Fruit fly (Drosophila melanogaster) whole organism, embryonic: ENCODE data around the gene CG6149.

Experiments used
- Bgb ChIP-seq: fragments of 200-800 bp; sonication (Bioruptor generic); IDR thresholded peaks from 2 replicates; pipeline ENCODE4 v1.3.6; 2022; ENCODE audit warnings: missing biosample characterization, missing genetic modification characterization; ENCODE audit not compliant: partially characterized antibody
- Bteb2 ChIP-seq: fragments of 200-800 bp; sonication (Bioruptor generic); optimal IDR thresholded peaks from 2 replicates; lab custom pipeline; 2016; ENCODE audit warnings: missing biosample characterization, missing genetic modification characterization
- CG10366 ChIP-seq: fragments of 200-800 bp; sonication (Bioruptor generic); IDR thresholded peaks from 2 replicates; pipeline ENCODE4 v1.3.6; 2022; ENCODE audit warnings: missing biosample characterization, missing genetic modification characterization
- CG11696 ChIP-seq: fragments of 200-800 bp; sonication (Bioruptor generic); IDR thresholded peaks from 2 replicates; pipeline ENCODE4 v1.3.6; 2022; ENCODE audit warnings: missing biosample characterization, missing genetic modification characterization
- CG12299 ChIP-seq: fragments of 200-800 bp; sonication (Bioruptor generic); optimal IDR thresholded peaks from 2 replicates; lab custom pipeline; 2018; ENCODE audit warnings: missing biosample characterization, mild to moderate bottlenecking, missing genetic modification characterization
- CG12659 ChIP-seq: fragments of 200-800 bp; sonication (Bioruptor generic); optimal IDR thresholded peaks from 3 replicates; lab custom pipeline; 2017; ENCODE audit warnings: mild to moderate bottlenecking, missing biosample characterization, missing genetic modification reagents, missing genetic modification characterization
- CG15514 ChIP-seq: fragments of 200-800 bp; sonication (Bioruptor generic); optimal IDR thresholded peaks from 3 replicates; lab custom pipeline; 2017; ENCODE audit warnings: missing biosample characterization, missing genetic modification characterization, mild to moderate bottlenecking, moderate library complexity, missing genetic modification reagents
- CG15601 ChIP-seq: fragments of 200-800 bp; sonication (Bioruptor generic); optimal IDR thresholded peaks from 3 replicates; lab custom pipeline; 2019; ENCODE audit warnings: missing biosample characterization, mild to moderate bottlenecking, missing genetic modification characterization, moderate library complexity
- CG17385 ChIP-seq: fragments of 200-800 bp; sonication (Bioruptor generic); optimal IDR thresholded peaks from 3 replicates; lab custom pipeline; 2018; ENCODE audit warnings: missing biosample characterization, mild to moderate bottlenecking, missing genetic modification characterization
- CG18599 ChIP-seq: fragments of 200-800 bp; sonication (Bioruptor generic); optimal IDR thresholded peaks from 3 replicates; lab custom pipeline; 2017; ENCODE audit warnings: missing biosample characterization, missing genetic modification characterization, mild to moderate bottlenecking, moderate library complexity, missing genetic modification reagents
- CG2678 ChIP-seq: fragments of 200-800 bp; sonication (Bioruptor generic); optimal IDR thresholded peaks from 3 replicates; lab custom pipeline; 2019; ENCODE audit warnings: missing biosample characterization, mild to moderate bottlenecking, missing genetic modification characterization, moderate library complexity
- CG3065 ChIP-seq: fragments of 200-800 bp; sonication (Bioruptor generic); optimal IDR thresholded peaks from 2 replicates; lab custom pipeline; 2016; ENCODE audit warnings: missing biosample characterization, missing genetic modification characterization
- CG34376 ChIP-seq: fragments of 200-800 bp; sonication (Bioruptor generic); optimal IDR thresholded peaks from 2 replicates; lab custom pipeline; 2018; ENCODE audit warnings: missing biosample characterization, mild to moderate bottlenecking, missing genetic modification characterization
- CG34422 ChIP-seq: fragments of 200-800 bp; sonication (Bioruptor generic); IDR thresholded peaks from 3 replicates; pipeline ENCODE4 v1.3.6; 2022; ENCODE audit warnings: missing biosample characterization, missing genetic modification characterization
- CG7357 ChIP-seq: fragments of 200-800 bp; sonication (Bioruptor generic); IDR thresholded peaks from 3 replicates; pipeline ENCODE4 v1.3.6; 2022; ENCODE audit warnings: missing biosample characterization, missing genetic modification characterization
- CG7556 ChIP-seq: fragments of 200-800 bp; sonication (Bioruptor generic); optimal IDR thresholded peaks from 2 replicates; lab custom pipeline; 2017; ENCODE audit warnings: missing biosample characterization, mild to moderate bottlenecking, missing genetic modification characterization
- CG8089 ChIP-seq: fragments of 200-800 bp; sonication (Bioruptor generic); optimal IDR thresholded peaks from 3 replicates; lab custom pipeline; 2016; ENCODE audit warnings: missing biosample characterization, missing genetic modification characterization
- CG8290 ChIP-seq, 3 experiments: fragments of 200-800 bp; sonication (Bioruptor generic); optimal IDR thresholded peaks; 2 replicates each; lab custom pipeline; 2016 to 2019; ENCODE audit warnings: missing biosample characterization in 3 of 3, missing genetic modification characterization in 3 of 3, mild to moderate bottlenecking in 2 of 3, moderate library complexity in 1 of 3
- CG8359 ChIP-seq: fragments of 200-800 bp; sonication (Bioruptor generic); optimal IDR thresholded peaks from 2 replicates; lab custom pipeline; 2017; ENCODE audit warnings: missing biosample characterization, mild to moderate bottlenecking, missing genetic modification characterization, borderline replicate concordance
- CG8765 ChIP-seq: fragments of 200-800 bp; sonication (Bioruptor generic); IDR thresholded peaks from 2 replicates; pipeline ENCODE4 v1.3.6; 2022; ENCODE audit warnings: missing biosample characterization, missing genetic modification characterization
- CrebB ChIP-seq: fragments of 200-800 bp; sonication (Bioruptor generic); optimal IDR thresholded peaks from 3 replicates; lab custom pipeline; 2018; ENCODE audit warnings: missing biosample characterization, mild to moderate bottlenecking, missing genetic modification characterization
- Dip3 ChIP-seq: fragments of 200-800 bp; sonication (Bioruptor generic); optimal IDR thresholded peaks from 3 replicates; lab custom pipeline; 2016; ENCODE audit warnings: missing biosample characterization, missing genetic modification characterization
- Ets97D ChIP-seq: fragments of 200-800 bp; sonication (Bioruptor generic); optimal IDR thresholded peaks from 3 replicates; lab custom pipeline; 2016; ENCODE audit warnings: missing biosample characterization, missing genetic modification characterization
- Gug ChIP-seq: fragments of 200-800 bp; sonication (Bioruptor generic); IDR thresholded peaks from 4 replicates; pipeline ENCODE4 v1.3.6; 2022; ENCODE audit warnings: missing biosample characterization, missing genetic modification characterization
- Hand ChIP-seq: fragments of 200-800 bp; sonication (Bioruptor generic); optimal IDR thresholded peaks from 2 replicates; lab custom pipeline; 2017; ENCODE audit warnings: mild to moderate bottlenecking, missing biosample characterization, missing genetic modification reagents, missing genetic modification characterization
- Jarid2 ChIP-seq: fragments of 200-800 bp; sonication (Bioruptor generic); optimal IDR thresholded peaks from 3 replicates; lab custom pipeline; 2017; ENCODE audit warnings: mild to moderate bottlenecking, missing biosample characterization, missing genetic modification reagents, missing genetic modification characterization
- Kr ChIP-seq: fragments of 200-800 bp; sonication (Bioruptor generic); optimal IDR thresholded peaks from 2 replicates; lab custom pipeline; 2017; ENCODE audit warnings: missing biosample characterization, mild to moderate bottlenecking, missing genetic modification characterization
- Lim3 ChIP-seq: fragments of 200-800 bp; sonication (Bioruptor generic); IDR thresholded peaks from 2 replicates; pipeline ENCODE4 v1.3.6; 2022; ENCODE audit warnings: missing biosample characterization, missing genetic modification characterization
- NC2α ChIP-seq: fragments of 200-800 bp; sonication (Bioruptor generic); optimal IDR thresholded peaks from 2 replicates; lab custom pipeline; 2016; ENCODE audit warnings: missing biosample characterization, missing genetic modification characterization
- Ravus ChIP-seq: fragments of 200-800 bp; sonication (Bioruptor generic); IDR thresholded peaks from 2 replicates; pipeline ENCODE4 v1.3.6; 2022; ENCODE audit warnings: missing biosample characterization, missing genetic modification characterization
- Sox102F ChIP-seq: fragments of 200-800 bp; sonication (Bioruptor generic); optimal IDR thresholded peaks from 2 replicates; lab custom pipeline; 2018; ENCODE audit warnings: missing biosample characterization, mild to moderate bottlenecking, missing genetic modification characterization, moderate library complexity
- Sry-β ChIP-seq: fragments of 200-800 bp; sonication (Bioruptor generic); optimal IDR thresholded peaks from 2 replicates; lab custom pipeline; 2018; ENCODE audit warnings: missing biosample characterization, mild to moderate bottlenecking, missing genetic modification characterization, moderate library complexity
- abd-A ChIP-seq: fragments of 200-800 bp; sonication (Bioruptor generic); optimal IDR thresholded peaks from 3 replicates; lab custom pipeline; 2019; ENCODE audit warnings: missing biosample characterization, mild to moderate bottlenecking, missing genetic modification characterization, moderate library complexity
- ac ChIP-seq: fragments of 200-800 bp; sonication (Bioruptor generic); optimal IDR thresholded peaks from 3 replicates; lab custom pipeline; 2017; ENCODE audit warnings: missing biosample characterization, mild to moderate bottlenecking, missing genetic modification characterization
- amos ChIP-seq: fragments of 200-800 bp; sonication (Bioruptor generic); IDR thresholded peaks from 2 replicates; pipeline ENCODE4 v1.3.6; 2022; ENCODE audit warnings: missing biosample characterization, missing genetic modification characterization; ENCODE audit not compliant: partially characterized antibody
- aop ChIP-seq: fragments of 200-800 bp; sonication (Bioruptor generic); IDR thresholded peaks from 2 replicates; pipeline ENCODE4 v1.3.6; 2022; ENCODE audit warnings: missing biosample characterization, missing genetic modification characterization
- btn ChIP-seq: fragments of 200-800 bp; sonication (Bioruptor generic); optimal IDR thresholded peaks from 2 replicates; lab custom pipeline; 2016; ENCODE audit warnings: missing biosample characterization, missing genetic modification characterization
- caup ChIP-seq: fragments of 200-800 bp; sonication (Bioruptor generic); optimal IDR thresholded peaks from 3 replicates; lab custom pipeline; 2017; ENCODE audit warnings: missing biosample characterization, mild to moderate bottlenecking, missing genetic modification characterization, moderate library complexity; ENCODE audit not compliant: severe bottlenecking
- chn ChIP-seq: fragments of 200-800 bp; sonication (Bioruptor generic); optimal IDR thresholded peaks from 2 replicates; lab custom pipeline; 2016; ENCODE audit warnings: missing biosample characterization, missing genetic modification characterization
- grn ChIP-seq: fragments of 200-800 bp; sonication (Bioruptor generic); optimal IDR thresholded peaks from 3 replicates; lab custom pipeline; 2017; ENCODE audit warnings: missing biosample characterization, missing genetic modification characterization
- gt ChIP-seq: fragments of 200-800 bp; sonication (Bioruptor generic); IDR thresholded peaks from 2 replicates; pipeline ENCODE4 v1.3.6; 2022; ENCODE audit warnings: missing biosample characterization, missing genetic modification characterization
- jigr1 ChIP-seq: fragments of 200-800 bp; sonication (Bioruptor generic); IDR thresholded peaks from 3 replicates; pipeline ENCODE4 v1.3.6; 2022; ENCODE audit warnings: missing biosample characterization, missing genetic modification characterization
- mam ChIP-seq: fragments of 200-800 bp; sonication (Bioruptor generic); optimal IDR thresholded peaks from 3 replicates; lab custom pipeline; 2016; ENCODE audit warnings: missing biosample characterization, missing genetic modification characterization
- run ChIP-seq: fragments of 200-800 bp; sonication (Bioruptor generic); optimal IDR thresholded peaks from 3 replicates; lab custom pipeline; 2018; ENCODE audit warnings: missing biosample characterization, mild to moderate bottlenecking, missing genetic modification characterization
- sug ChIP-seq: fragments of 200-800 bp; optimal IDR thresholded peaks from 2 replicates; lab custom pipeline; 2019; ENCODE audit warnings: missing biosample characterization, mild to moderate bottlenecking, missing genetic modification characterization, moderate library complexity
- tio ChIP-seq: fragments of 200-800 bp; sonication (Bioruptor generic); optimal IDR thresholded peaks from 2 replicates; lab custom pipeline; 2017; ENCODE audit warnings: missing biosample characterization, missing genetic modification characterization, inconsistent platforms
- toy ChIP-seq: fragments of 200-800 bp; sonication (Bioruptor generic); IDR thresholded peaks from 2 replicates; pipeline ENCODE4 v1.3.6; 2022; ENCODE audit warnings: missing biosample characterization, missing genetic modification characterization
- twi ChIP-seq: fragments of 200-800 bp; optimal IDR thresholded peaks from 2 replicates; lab custom pipeline; 2019; ENCODE audit warnings: missing biosample characterization, mild to moderate bottlenecking, missing genetic modification characterization, moderate library complexity
- wek ChIP-seq: fragments of 200-800 bp; sonication (Bioruptor generic); optimal IDR thresholded peaks from 3 replicates; lab custom pipeline; 2018; ENCODE audit warnings: missing biosample characterization, mild to moderate bottlenecking, missing genetic modification characterization, moderate library complexity
- z ChIP-seq: fragments of 200-800 bp; sonication (Bioruptor generic); IDR thresholded peaks from 3 replicates; pipeline ENCODE4 v1.3.6; 2022; ENCODE audit warnings: missing biosample characterization, missing genetic modification characterization

Gene CG6149

DNA sequence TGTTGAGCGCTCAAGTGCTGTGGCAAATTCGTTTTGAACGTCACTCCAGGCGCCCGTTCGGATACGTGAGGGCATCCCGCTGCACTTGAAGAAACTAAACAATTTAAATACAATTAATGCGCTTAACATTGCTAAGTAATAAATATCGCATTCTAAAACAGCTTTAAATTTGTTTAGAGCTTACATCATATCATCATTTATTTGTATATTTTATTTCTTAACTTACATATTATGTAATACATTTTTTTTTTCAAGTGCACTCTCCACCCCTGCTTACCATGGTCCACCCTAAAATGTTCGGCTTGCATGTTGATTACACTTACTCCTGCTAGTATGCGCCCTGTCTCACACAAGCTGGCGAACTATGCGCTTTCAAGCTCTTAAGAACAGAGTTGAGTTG is 19.9 kb downstream of the CG6149 start (continued):
- TF ChIP-seq CG18599 (peak; percentile 52), Dip3 (GFP tag; lab: Kevin White, UChicago) (no peak), CG7556 (peak; percentile 75), Sox102F (GFP tag; lab: Kevin White, UChicago) (peak; percentile 74), sug (tag; lab: Kevin White, UChicago) (no peak), CG8765 (GFP tag; lab: Robert Waterston, UW) (peak; percentile 77), Ravus (GFP tag; lab: Robert Waterston, UW) (no peak), CG10366 (GFP tag; lab: Robert Waterston, UW) (peak; percentile 64), CG12659 (GFP tag; lab: Kevin White, UChicago) (peak; percentile 54), CG11696 (GFP tag; lab: Robert Waterston, UW) (peak; percentile 45; the same call in 1 of the 2 replicates), ac (GFP tag; lab: Kevin White, UChicago) (peak; percentile 66), CG17385 (GFP tag; lab: Kevin White, UChicago) (peak; percentile 58), CG7357 (peak; percentile 53; the same call in 1 of the 3 replicates), Ets97D (GFP tag; lab: Kevin White, UChicago) (no peak), Bgb (GFP tag; lab: Robert Waterston, UW) (no peak), CG34422 (peak; percentile 70), run (tag; lab: Kevin White, UChicago) (peak; percentile 51), Sry-β (GFP tag; lab: Kevin White, UChicago) (no peak), z (peak; percentile 68; the same call in 1 of the 3 replicates), mam (GFP tag; lab: Kevin White, UChicago) (no peak), grn (no peak), Jarid2 (GFP tag; lab: Kevin White, UChicago) (peak; percentile 35), CG34376 (GFP tag; lab: Kevin White, UChicago) (no peak), CG3065 (no peak), wek (GFP tag; lab: Kevin White, UChicago) (peak; percentile 1), gt (GFP tag; lab: Robert Waterston, UW) (peak; percentile 47; the same call in 1 of the 2 replicates), aop (GFP tag; lab: Robert Waterston, UW) (no peak), Hand (GFP tag; lab: Kevin White, UChicago) (no peak), CG8089 (GFP tag; lab: Kevin White, UChicago) (peak; percentile 56), amos (GFP tag; lab: Robert Waterston, UW) (no peak), chn (GFP tag; lab: Kevin White, UChicago) (peak; percentile 53), CG15601 (tag; lab: Kevin White, UChicago) (peak; percentile 70), Bteb2 (GFP tag; lab: Kevin White, UChicago) (peak; percentile 21), CG8359 (GFP tag; lab: Kevin White, UChicago) (peak; percentile 40), CG2678 (no peak), CG15514 (GFP tag; lab: Kevin White, UChicago) (no peak), caup (GFP tag; lab: Kevin White, UChicago) (peak; percentile 24), CG12299 (tag; lab: Kevin White, UChicago) (no peak), abd-A (tag; lab: Kevin White, UChicago) (no peak), btn (GFP tag; lab: Kevin White, UChicago) (no peak), Gug (peak; percentile 45; the same call in 2 of the 4 replicates), tio (peak; percentile 65), twi (tag; lab: Kevin White, UChicago) (peak; percentile 24), NC2α (GFP tag; lab: Kevin White, UChicago) (peak; percentile 37), CrebB (peak; percentile 32), Kr (GFP tag; lab: Kevin White, UChicago) (no peak), Lim3 (GFP tag; lab: Robert Waterston, UW) (no peak), toy (GFP tag; lab: Robert Waterston, UW) (no peak), jigr1 (GFP tag; lab: Robert Waterston, UW) (no peak), CG8290 (GFP tag; optimal IDR thresholded peaks at IDR 0.05; lab: Kevin White, UChicago) (peak; percentile 69), CG8290 (tag; optimal IDR thresholded peaks at IDR 0.05; lab: Kevin White, UChicago) (peak in 1 of 2 experiments; percentile 15)
